Worm (Caenorhabditis elegans): Measurements from ENCODE around the gene hrde-2.

- no peak for TF ChIP-seq ama-1 (optimal IDR thresholded peaks at IDR 0.05)
- TF ChIP-seq nhr-237 (tag; optimal IDR thresholded peaks at IDR 0.05), result no peak
Measured at ce11 chrV:15000055-15000704, 4.7 kb upstream of the hrde-2 start, which contains the start of gene rps-16.
